Worm (Caenorhabditis elegans) whole organism, young adult: Measurements from ENCODE around the gene nspc-20.

Experiments
- B0035.1 ChIP-seq: sonication (generic microtip); optimal IDR thresholded peaks from 2 replicates; lab custom pipeline; 2016; ENCODE audit warnings: missing genetic modification characterization, mild to moderate bottlenecking, missing compliant biosample characterization, missing genotype, missing genetic modification reagents
- F37B4.10 ChIP-seq: fragments of 200-800 bp; sonication (Bioruptor generic); IDR thresholded peaks from 2 replicates; pipeline ENCODE4 v1.3.6; 2022; ENCODE audit warnings: missing genetic modification characterization, missing compliant biosample characterization
- mcd-1 ChIP-seq: fragments of 200-800 bp; sonication (Bioruptor generic); IDR thresholded peaks from 2 replicates; pipeline ENCODE4 v1.3.6; 2022; ENCODE audit warnings: missing genetic modification reagents, missing genetic modification characterization, missing compliant biosample characterization
- nfya-1 ChIP-seq: sonication (generic microtip); optimal IDR thresholded peaks from 2 replicates; lab custom pipeline; 2017; ENCODE audit warnings: antibody characterized with exemption, missing compliant biosample characterization, missing genetic modification characterization, borderline replicate concordance; ENCODE audit not compliant: insufficient read depth
- pha-4 ChIP-seq: fragments of 150-350 bp; sonication (generic microtip); optimal IDR thresholded peaks from 2 replicates; lab custom pipeline; 2014; ENCODE audit warnings: missing biosample characterization, missing genetic modification reagents, missing genetic modification characterization
- unc-62 ChIP-seq: fragments of 150-350 bp; optimal IDR thresholded peaks from 2 replicates; lab custom pipeline; 2014; ENCODE audit warnings: missing biosample characterization, missing genetic modification reagents, missing genetic modification characterization

DNA sequence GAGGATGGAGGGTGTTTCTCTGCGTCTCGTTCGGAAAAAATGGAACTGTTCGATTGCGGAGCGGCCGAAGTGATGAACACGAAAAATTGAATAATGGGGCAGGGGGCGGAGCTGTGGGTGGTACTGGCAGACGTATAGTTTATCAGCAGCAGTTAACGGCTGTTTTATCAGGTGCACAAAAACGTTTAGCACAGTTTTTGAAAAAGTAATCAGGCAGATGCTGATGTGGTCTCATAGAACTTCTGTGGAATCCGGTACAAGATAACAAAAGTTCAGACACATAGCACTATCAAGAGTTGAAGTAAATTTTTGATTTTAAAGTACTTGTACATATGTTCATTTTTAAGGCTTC lies 25.5 kb downstream of the nspc-20 start:
- no peak for TF ChIP-seq nfya-1 (tag; lab: Kevin White, UChicago)
- TF ChIP-seq pha-4 (tag; lab: Kevin White, UChicago), result no peak
- no peak for TF ChIP-seq mcd-1 (GFP tag; lab: Robert Waterston, UW)
- no peak for TF ChIP-seq F37B4.10 (GFP tag; lab: Robert Waterston, UW)
- TF ChIP-seq unc-62 (GFP tag; lab: Kevin White, UChicago), result no peak
- no peak for TF ChIP-seq B0035.1 (tag; lab: Kevin White, UChicago)
